Fruit fly (Drosophila melanogaster) whole organism, embryonic: ENCODE measurements around the gene CG7227.

Experiments
- Abd-B ChIP-seq: fragments of 200-800 bp; sonication (Bioruptor generic); optimal IDR thresholded peaks from 2 replicates; lab custom pipeline; 2018; ENCODE audit warnings: missing biosample characterization, mild to moderate bottlenecking, missing genetic modification characterization, moderate library complexity
- Atf6 ChIP-seq: fragments of 200-800 bp; sonication (Bioruptor generic); IDR thresholded peaks from 2 replicates; pipeline ENCODE4 v1.3.6; 2022; ENCODE audit warnings: missing biosample characterization, missing genetic modification characterization
- CG10565 ChIP-seq: fragments of 200-800 bp; sonication (Bioruptor generic); optimal IDR thresholded peaks from 3 replicates; lab custom pipeline; 2016; ENCODE audit warnings: missing biosample characterization, mild to moderate bottlenecking, missing genetic modification characterization
- CG11093 ChIP-seq: fragments of 200-800 bp; sonication (Bioruptor generic); IDR thresholded peaks from 3 replicates; pipeline ENCODE4 v1.3.6; 2022; ENCODE audit warnings: missing biosample characterization, missing genetic modification characterization
- CG14860 ChIP-seq: fragments of 200-800 bp; sonication (Bioruptor generic); IDR thresholded peaks from 3 replicates; pipeline ENCODE4 v1.3.6; 2022; ENCODE audit warnings: missing biosample characterization, missing genetic modification characterization; ENCODE audit not compliant: partially characterized antibody
- CG18476 ChIP-seq: fragments of 200-800 bp; sonication (Bioruptor generic); optimal IDR thresholded peaks from 2 replicates; lab custom pipeline; 2016; ENCODE audit warnings: missing biosample characterization, mild to moderate bottlenecking, missing genetic modification characterization
- CG34376 ChIP-seq: fragments of 200-800 bp; sonication (Bioruptor generic); optimal IDR thresholded peaks from 2 replicates; lab custom pipeline; 2018; ENCODE audit warnings: missing biosample characterization, mild to moderate bottlenecking, missing genetic modification characterization
- CG6654 ChIP-seq: fragments of 200-800 bp; sonication (Bioruptor generic); optimal IDR thresholded peaks from 2 replicates; lab custom pipeline; 2017; ENCODE audit warnings: missing biosample characterization, mild to moderate bottlenecking, missing genetic modification characterization
- CG7357 ChIP-seq: fragments of 200-800 bp; sonication (Bioruptor generic); IDR thresholded peaks from 3 replicates; pipeline ENCODE4 v1.3.6; 2022; ENCODE audit warnings: missing biosample characterization, missing genetic modification characterization
- CG8478 ChIP-seq: fragments of >200 bp; optimal IDR thresholded peaks from 2 replicates; lab custom pipeline; 2018
- Drgx ChIP-seq: fragments of 200-800 bp; sonication (Bioruptor generic); IDR thresholded peaks from 2 replicates; pipeline ENCODE4 v1.3.6; 2022; ENCODE audit warnings: missing biosample characterization, missing genetic modification characterization
- Ets65A ChIP-seq: fragments of 200-800 bp; sonication (Bioruptor generic); peaks from one replicate; lab custom pipeline; 2016; ENCODE audit warnings: missing biosample characterization, missing genetic modification characterization
- GATAe ChIP-seq: fragments of 200-800 bp; sonication (Bioruptor generic); conservative IDR thresholded peaks from 2 replicates; pipeline ENCODE4 v1.3.6; 2022; ENCODE audit warnings: missing biosample characterization, missing genetic modification characterization
- Med ChIP-seq: fragments of 200-800 bp; sonication (Bioruptor generic); peaks from one replicate; lab custom pipeline; 2016; ENCODE audit warnings: missing biosample characterization, missing genetic modification characterization, mild to moderate bottlenecking, inconsistent platforms, moderate library complexity
- Myb ChIP-seq: fragments of 200-800 bp; sonication (Bioruptor generic); optimal IDR thresholded peaks from 2 replicates; lab custom pipeline; 2016; ENCODE audit warnings: missing biosample characterization, missing genetic modification characterization
- Nf-YB ChIP-seq: fragments of 200-800 bp; sonication (Bioruptor generic); optimal IDR thresholded peaks from 3 replicates; lab custom pipeline; 2019; ENCODE audit warnings: missing biosample characterization, mild to moderate bottlenecking, missing genetic modification characterization, moderate library complexity
- Pdp1 ChIP-seq, 2 experiments: fragments of 200-800 bp; sonication (Bioruptor generic); optimal IDR thresholded peaks; 3 replicates each; lab custom pipeline; 2016; ENCODE audit warnings: missing biosample characterization in 2 of 2, missing genetic modification characterization in 2 of 2, mild to moderate bottlenecking in 1 of 2, moderate library complexity in 1 of 2
- ab ChIP-seq: fragments of 200-800 bp; sonication (Bioruptor generic); optimal IDR thresholded peaks from 2 replicates; lab custom pipeline; 2016; ENCODE audit warnings: missing biosample characterization, missing genetic modification characterization
- al ChIP-seq: fragments of 200-800 bp; sonication (Bioruptor generic); IDR thresholded peaks from 2 replicates; pipeline ENCODE4 v1.3.6; 2022; ENCODE audit warnings: missing biosample characterization, missing genetic modification characterization
- ap ChIP-seq: fragments of 200-800 bp; sonication (Bioruptor generic); IDR thresholded peaks from 2 replicates; pipeline ENCODE4 v1.3.6; 2022; ENCODE audit warnings: missing biosample characterization, missing genetic modification characterization
- ara ChIP-seq: fragments of 200-800 bp; sonication (Bioruptor generic); IDR thresholded peaks from 2 replicates; pipeline ENCODE4 v1.3.6; 2022; ENCODE audit warnings: missing biosample characterization, missing genetic modification characterization
- exex ChIP-seq: fragments of 200-800 bp; sonication (Bioruptor generic); optimal IDR thresholded peaks from 4 replicates; lab custom pipeline; 2018; ENCODE audit warnings: missing biosample characterization, mild to moderate bottlenecking, missing genetic modification characterization, moderate library complexity
- grn ChIP-seq: fragments of 200-800 bp; sonication (Bioruptor generic); optimal IDR thresholded peaks from 3 replicates; lab custom pipeline; 2017; ENCODE audit warnings: missing biosample characterization, missing genetic modification characterization
- gro ChIP-seq: fragments of 200-800 bp; sonication (Bioruptor generic); optimal IDR thresholded peaks from 2 replicates; lab custom pipeline; 2016; ENCODE audit warnings: missing biosample characterization, missing genetic modification characterization
- gsb ChIP-seq: fragments of 200-800 bp; sonication (Bioruptor generic); IDR thresholded peaks from 2 replicates; pipeline ENCODE4 v1.3.6; 2022; ENCODE audit warnings: missing biosample characterization, missing genetic modification characterization
- hkb ChIP-seq, 2 experiments: fragments of 200-800 bp in 1 of 2; fragments of >200 bp in 1 of 2; sonication (Bioruptor generic) in 1 of 2; IDR thresholded peaks in 1 of 2; optimal IDR thresholded peaks in 1 of 2; 2 replicates each; pipeline versions ENCODE4 v1.3.6 to Lab custom; 2017 to 2022; ENCODE audit warnings: missing biosample characterization in 1 of 2, missing genetic modification characterization in 1 of 2
- kay ChIP-seq: fragments of 200-800 bp; sonication (Bioruptor generic); optimal IDR thresholded peaks from 2 replicates; lab custom pipeline; 2016; ENCODE audit warnings: missing biosample characterization, missing genetic modification characterization
- mirr ChIP-seq: fragments of 200-800 bp; sonication (Bioruptor generic); optimal IDR thresholded peaks from 3 replicates; lab custom pipeline; 2018; ENCODE audit warnings: missing biosample characterization, mild to moderate bottlenecking, missing genetic modification characterization
- nerfin-2 ChIP-seq: fragments of 200-800 bp; sonication (Bioruptor generic); IDR thresholded peaks from 2 replicates; pipeline ENCODE4 v1.3.6; 2022; ENCODE audit warnings: missing biosample characterization, missing genetic modification characterization; ENCODE audit not compliant: partially characterized antibody
- nmo ChIP-seq: fragments of 200-800 bp; sonication (Bioruptor generic); optimal IDR thresholded peaks from 2 replicates; lab custom pipeline; 2018; ENCODE audit warnings: missing biosample characterization, mild to moderate bottlenecking, missing genetic modification characterization, moderate library complexity
- nom ChIP-seq: fragments of 200-800 bp; sonication (Bioruptor generic); optimal IDR thresholded peaks from 2 replicates; lab custom pipeline; 2017; ENCODE audit warnings: missing biosample characterization, missing genetic modification characterization, mild to moderate bottlenecking, moderate library complexity, missing genetic modification reagents
- sd ChIP-seq: fragments of 200-800 bp; sonication (Bioruptor generic); optimal IDR thresholded peaks from 3 replicates; lab custom pipeline; 2018; ENCODE audit warnings: missing biosample characterization, mild to moderate bottlenecking, missing genetic modification characterization, moderate library complexity
- sens ChIP-seq: fragments of 200-800 bp; sonication (Bioruptor generic); peaks from one replicate; lab custom pipeline; 2016; ENCODE audit warnings: missing biosample characterization, missing genetic modification characterization
- sug ChIP-seq: fragments of 200-800 bp; optimal IDR thresholded peaks from 2 replicates; lab custom pipeline; 2019; ENCODE audit warnings: missing biosample characterization, mild to moderate bottlenecking, missing genetic modification characterization, moderate library complexity
- tap ChIP-seq: fragments of 200-800 bp; optimal IDR thresholded peaks from 3 replicates; lab custom pipeline; 2019; ENCODE audit warnings: missing biosample characterization, mild to moderate bottlenecking, missing genetic modification characterization, moderate library complexity
- unpg ChIP-seq: fragments of 200-800 bp; sonication (Bioruptor generic); optimal IDR thresholded peaks from 3 replicates; lab custom pipeline; 2018; ENCODE audit warnings: missing biosample characterization, mild to moderate bottlenecking, missing genetic modification characterization, moderate library complexity

Gene CG7227

dm6 chr2L:7991391-7991876 is 6.5 kb downstream of the CG7227 start (continued):
- TF ChIP-seq sd (tag; lab: Kevin White, UChicago), result peak; percentile 96
- TF ChIP-seq gro (GFP tag; lab: Kevin White, UChicago), result no peak
- TF ChIP-seq CG10565 (GFP tag; lab: Kevin White, UChicago), result no peak
- no peak for TF ChIP-seq Nf-YB
- no peak for TF ChIP-seq CG6654 (GFP tag; lab: Kevin White, UChicago)
- TF ChIP-seq CG11093 (GFP tag; lab: Robert Waterston, UW), result no peak
- TF ChIP-seq Abd-B (GFP tag; lab: Kevin White, UChicago), result no peak
- no peak for TF ChIP-seq al (GFP tag; lab: Robert Waterston, UW)
- TF ChIP-seq hkb (optimal IDR thresholded peaks at IDR 0.05; lab: Kevin White, UChicago), result no peak
- TF ChIP-seq hkb (GFP tag; IDR thresholded peaks at IDR 0.05; lab: Robert Waterston, UW), result no peak
- TF ChIP-seq Drgx (GFP tag; lab: Robert Waterston, UW), result no peak; the same call in 1 of the 2 replicates
- TF ChIP-seq unpg, result no peak
- TF ChIP-seq, all 482 proteins: peak for 45

dm6 chr2L:7990720-7991119 is 7.2 kb downstream of the CG7227 start:
- TF ChIP-seq tap (tag; lab: Kevin White, UChicago) (no peak), sens (GFP tag; lab: Kevin White, UChicago) (peak; percentile 56)

DNA sequence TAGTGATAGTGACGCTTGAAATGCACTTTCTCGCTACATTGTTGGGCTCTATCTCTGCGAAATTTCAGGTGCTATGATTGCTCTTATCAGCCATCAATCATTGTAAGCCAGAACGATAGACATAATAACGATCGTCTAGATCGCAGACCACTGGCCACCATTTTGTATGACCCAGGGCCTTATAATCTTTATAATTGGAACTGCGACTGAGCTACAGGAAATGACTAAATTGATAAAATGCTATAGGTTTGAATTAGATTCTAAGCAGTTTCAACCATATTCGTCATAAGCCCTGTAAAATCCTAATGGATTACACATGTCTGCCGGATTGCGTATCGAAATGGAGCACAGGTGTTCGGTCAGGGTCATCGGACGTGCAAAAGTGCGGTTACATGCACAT is 8.1 kb downstream of the CG7227 start:
- peak; percentile 54 for TF ChIP-seq mirr (GFP tag; lab: Kevin White, UChicago)
- no peak for TF ChIP-seq nom
- no peak for TF ChIP-seq nmo (GFP tag; lab: Kevin White, UChicago)
- TF ChIP-seq Pdp1 (GFP tag; optimal IDR thresholded peaks at IDR 0.05; lab: Kevin White, UChicago), result peak in 1 of 2 experiments; percentile 8
- no peak for TF ChIP-seq kay (GFP tag; lab: Kevin White, UChicago)
- peak; percentile 24 for TF ChIP-seq CG34376
- no peak for TF ChIP-seq Myb (GFP tag; lab: Kevin White, UChicago)
- TF ChIP-seq ab (GFP tag; lab: Kevin White, UChicago), result no peak
- peak; percentile 23 for TF ChIP-seq Med
- TF ChIP-seq gsb (GFP tag; lab: Robert Waterston, UW), result no peak
- peak; percentile 39 for TF ChIP-seq sug (tag; lab: Kevin White, UChicago)
- no peak for TF ChIP-seq CG7357 (GFP tag; lab: Robert Waterston, UW)
- peak; percentile 81 for TF ChIP-seq exex (tag; lab: Kevin White, UChicago)
- TF ChIP-seq Ets65A, result peak; percentile 20
- no peak for TF ChIP-seq GATAe (GFP tag; lab: Robert Waterston, UW)
- TF ChIP-seq grn (GFP tag; lab: Kevin White, UChicago), result peak; percentile 9
- no peak for TF ChIP-seq nerfin-2 (GFP tag; lab: Robert Waterston, UW)

DNA sequence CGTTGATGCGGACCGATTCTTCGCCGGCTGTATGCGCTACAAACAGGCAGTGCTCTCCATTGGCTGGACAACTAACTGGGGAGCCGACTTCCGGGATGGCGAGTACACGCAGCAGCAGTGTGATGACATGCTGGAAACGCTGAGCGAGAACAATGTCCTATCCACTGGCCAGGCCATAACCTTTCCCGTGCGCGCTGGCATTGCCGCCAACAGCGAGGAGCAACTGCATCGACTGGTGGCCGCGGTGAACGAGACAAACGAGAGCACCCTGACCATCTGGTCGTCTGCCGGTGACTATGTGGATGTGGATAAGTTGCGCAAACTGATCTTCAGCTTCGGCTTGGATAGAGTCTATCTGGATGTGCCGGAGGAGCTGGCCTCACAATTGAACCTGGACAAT is 11.7 kb downstream of the CG7227 start:
- TF ChIP-seq CG8478 (lab: Kevin White, UChicago) (peak; percentile 73), ap (GFP tag; lab: Robert Waterston, UW) (no peak), CG18476 (GFP tag; lab: Kevin White, UChicago) (no peak), Med (peak; percentile 57), Atf6 (GFP tag; lab: Robert Waterston, UW) (0 out of 2 replicates have a peak, but pooled peaks have one; percentile 17), CG14860 (GFP tag; lab: Robert Waterston, UW) (0 out of 3 replicates have a peak, but pooled peaks have one; percentile 14), sug (tag; lab: Kevin White, UChicago) (no peak), ara (GFP tag; lab: Robert Waterston, UW) (peak; percentile 16; the same call in 1 of the 2 replicates)
